Fruit fly (Drosophila melanogaster) whole organism, prepupa: Measurements from ENCODE around the gene CG10713.

ENCODE experiments used
- CG10669 ChIP-seq: fragments of 200-800 bp; sonication (Bioruptor generic); optimal IDR thresholded peaks from 3 replicates; lab custom pipeline; 2018; ENCODE audit warnings: missing biosample characterization, mild to moderate bottlenecking, missing genetic modification characterization, moderate library complexity
- CG15336 ChIP-seq: fragments of 200-800 bp; sonication (Bioruptor generic); IDR thresholded peaks from 2 replicates; pipeline ENCODE4 v1.3.6; 2022; ENCODE audit warnings: missing biosample characterization, missing genetic modification characterization
- CG6163 ChIP-seq: fragments of 200-800 bp; sonication (Bioruptor generic); IDR thresholded peaks from 3 replicates; pipeline ENCODE4 v1.3.6; 2022; ENCODE audit warnings: missing biosample characterization, missing genetic modification characterization
- CG6276 ChIP-seq: fragments of 200-800 bp; sonication (Bioruptor generic); optimal IDR thresholded peaks from 2 replicates; lab custom pipeline; 2017; ENCODE audit warnings: missing biosample characterization, mild to moderate bottlenecking, missing genetic modification characterization
- CG6854 ChIP-seq: fragments of 200-800 bp; sonication (Bioruptor generic); optimal IDR thresholded peaks from 2 replicates; lab custom pipeline; 2017; ENCODE audit warnings: missing biosample characterization, mild to moderate bottlenecking, missing genetic modification characterization
- Hr39 ChIP-seq: fragments of 200-800 bp; sonication (Bioruptor generic); optimal IDR thresholded peaks from 2 replicates; lab custom pipeline; 2016; ENCODE audit warnings: missing biosample characterization, missing genetic modification characterization
- Smox ChIP-seq: fragments of 200-800 bp; sonication (Bioruptor generic); optimal IDR thresholded peaks from 3 replicates; lab custom pipeline; 2016; ENCODE audit warnings: missing biosample characterization, missing genetic modification characterization
- Sox102F ChIP-seq: fragments of 200-800 bp; sonication (Bioruptor generic); optimal IDR thresholded peaks from 2 replicates; lab custom pipeline; 2016; ENCODE audit warnings: missing biosample characterization, mild to moderate bottlenecking, missing genetic modification characterization
- dsx ChIP-seq: fragments of 200-800 bp; optimal IDR thresholded peaks from 3 replicates; lab custom pipeline; 2019; ENCODE audit warnings: missing biosample characterization, mild to moderate bottlenecking, missing genetic modification characterization, moderate library complexity; ENCODE audit not compliant: poor library complexity, severe bottlenecking

DNA sequence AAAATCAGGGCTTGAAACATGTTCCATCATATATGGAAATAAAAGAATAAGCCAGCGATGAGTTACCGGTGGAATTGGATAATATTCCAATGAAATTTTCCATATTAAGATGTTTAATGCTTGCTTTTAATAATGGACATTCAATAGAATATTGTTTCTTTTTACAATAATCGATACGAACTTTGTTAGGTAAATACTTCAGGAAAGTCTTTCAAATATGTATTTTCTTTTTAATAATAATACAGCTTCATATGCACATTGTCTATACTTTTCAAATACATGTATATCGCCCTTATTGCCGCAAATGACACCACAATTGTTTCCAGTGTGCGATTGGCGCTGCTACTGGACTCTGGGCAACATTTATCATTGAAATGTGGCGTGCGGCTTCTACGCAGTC, 28.2 kb downstream of the CG10713 start:
- TF ChIP-seq CG6276 (GFP tag; lab: Kevin White, UChicago): no peak
- peak; percentile 21 for TF ChIP-seq Sox102F (GFP tag; lab: Kevin White, UChicago)
- TF ChIP-seq CG6163 (GFP tag; lab: Robert Waterston, UW): 0 out of 3 replicates have a peak, but pooled peaks have one; percentile 43
- peak; percentile 57 for TF ChIP-seq CG10669 (GFP tag; lab: Kevin White, UChicago)
- TF ChIP-seq CG6854: no peak
- peak; percentile 35 for TF ChIP-seq Smox (GFP tag; lab: Kevin White, UChicago)
- peak; percentile 42 for TF ChIP-seq Hr39 (GFP tag; lab: Kevin White, UChicago)
- TF ChIP-seq dsx (GFP tag; lab: Kevin White, UChicago): peak; percentile 22
- TF ChIP-seq CG15336 (GFP tag; lab: Robert Waterston, UW): no peak
